Worm (Caenorhabditis elegans) whole organism, L4/young adult: ENCODE measurements around the gene R11F4.2.
A peak's percentile ranks its signal among the peaks of the same experiment; 100 is the strongest.
"Not testable (repeated sequence)": the region's sequence is repeated elsewhere in the genome, so short reads cannot be mapped to it uniquely, and the experiment has no call there.

ENCODE experiments used
- W03F9.2 ChIP-seq: fragments of 150-350 bp; optimal IDR thresholded peaks from 2 replicates; lab custom pipeline; 2014; ENCODE audit warnings: missing biosample characterization, missing genetic modification characterization
- dao-5 ChIP-seq: sonication (generic microtip); optimal IDR thresholded peaks from 2 replicates; lab custom pipeline; 2016; ENCODE audit warnings: missing genotype, missing genetic modification characterization, moderate library complexity, missing compliant biosample characterization
- him-1 ChIP-seq: sonication (generic microtip); optimal IDR thresholded peaks from 2 replicates; lab custom pipeline; 2016; ENCODE audit warnings: missing genotype, missing genetic modification reagents, missing genetic modification characterization, missing compliant biosample characterization

R11F4.2 gene

ce11 chrII:4089183-4089582, 6.3 kb downstream of the R11F4.2 start:
- TF ChIP-seq dao-5 (no peak), him-1 (tag; lab: Kevin White, UChicago) (no peak), W03F9.2 (peak; percentile 27)

- TF ChIP-seq him-1 (tag; lab: Kevin White, UChicago), result no peak
- no peak for TF ChIP-seq W03F9.2
- TF ChIP-seq dao-5, result no peak
Measured at ce11 chrII:4090790-4091189, 7.9 kb downstream of the R11F4.2 start.

ce11 chrII:4091828-4092227, 9.0 kb downstream of the R11F4.2 start, which contains the start of gene R11F4.1:
Gene R11F4.1 (plus strand): TSS chrII:4091930.
- TF ChIP-seq W03F9.2 (no peak), dao-5 (no peak), him-1 (tag; lab: Kevin White, UChicago) (no peak)

ce11 chrII:4092502-4092901, 9.6 kb downstream of the R11F4.2 start:
- TF ChIP-seq dao-5 (no peak), him-1 (tag; lab: Kevin White, UChicago) (no peak), W03F9.2 (no peak)

- TF ChIP-seq dao-5 (no peak), him-1 (tag; lab: Kevin White, UChicago) (no peak), W03F9.2 (no peak)
Measured at ce11 chrII:4094030-4094846, 11.4 kb downstream of the R11F4.2 start.

- TF ChIP-seq W03F9.2 (no peak), dao-5 (no peak), him-1 (tag; lab: Kevin White, UChicago) (no peak)
Measured at ce11 chrII:4098759-4099158, 15.9 kb downstream of the R11F4.2 start.

ce11 chrII:4100485-4100884, 17.6 kb downstream of the R11F4.2 start, which contains the start of gene rhgf-2:
Gene rhgf-2 (plus strand): TSS chrII:4100785.
- no peak for TF ChIP-seq W03F9.2
- TF ChIP-seq dao-5, result no peak
- TF ChIP-seq him-1 (tag; lab: Kevin White, UChicago), result no peak

- TF ChIP-seq him-1 (tag; lab: Kevin White, UChicago) (no peak), dao-5 (no peak), W03F9.2 (no peak)
Measured at ce11 chrII:4102723-4103122, 19.9 kb downstream of the R11F4.2 start.

- no peak for TF ChIP-seq W03F9.2
- no peak for TF ChIP-seq him-1 (tag; lab: Kevin White, UChicago)
Measured at ce11 chrII:4107196-4107595, 24.3 kb downstream of the R11F4.2 start.

- TF ChIP-seq W03F9.2 (no peak), dao-5 (no peak), him-1 (tag; lab: Kevin White, UChicago) (no peak)
Measured at ce11 chrII:4118508-4118907, 35.7 kb downstream of the R11F4.2 start.

- TF ChIP-seq W03F9.2 (no peak), him-1 (tag; lab: Kevin White, UChicago) (no peak), dao-5 (no peak)
Measured at ce11 chrII:4122899-4123298, 40.0 kb downstream of the R11F4.2 start.

- TF ChIP-seq W03F9.2 (no peak), him-1 (tag; lab: Kevin White, UChicago) (no peak), dao-5 (no peak)
Measured at ce11 chrII:4125239-4125638, 42.4 kb downstream of the R11F4.2 start.

- TF ChIP-seq him-1 (tag; lab: Kevin White, UChicago) (no peak), dao-5 (no peak), W03F9.2 (no peak)
Measured at ce11 chrII:4129450-4129849, 46.6 kb downstream of the R11F4.2 start.

ce11 chrII:4133332-4133731, 50.5 kb downstream of the R11F4.2 start:
- TF ChIP-seq dao-5 (no peak), W03F9.2 (no peak), him-1 (tag; lab: Kevin White, UChicago) (no peak)

ce11 chrII:4134688-4135087, 51.8 kb downstream of the R11F4.2 start:
- TF ChIP-seq dao-5 (no peak), him-1 (tag; lab: Kevin White, UChicago) (no peak), W03F9.2 (no peak)

ce11 chrII:4135259-4135658, 52.4 kb downstream of the R11F4.2 start, which contains the start of gene ast-1:
Gene ast-1 (minus strand): TSS chrII:4135359.
- TF ChIP-seq dao-5; him-1 (tag; lab: Kevin White, UChicago); W03F9.2: not testable (repeated sequence)
